Worm (Caenorhabditis elegans): ENCODE measurements around the gene hpo-39.

DNA sequence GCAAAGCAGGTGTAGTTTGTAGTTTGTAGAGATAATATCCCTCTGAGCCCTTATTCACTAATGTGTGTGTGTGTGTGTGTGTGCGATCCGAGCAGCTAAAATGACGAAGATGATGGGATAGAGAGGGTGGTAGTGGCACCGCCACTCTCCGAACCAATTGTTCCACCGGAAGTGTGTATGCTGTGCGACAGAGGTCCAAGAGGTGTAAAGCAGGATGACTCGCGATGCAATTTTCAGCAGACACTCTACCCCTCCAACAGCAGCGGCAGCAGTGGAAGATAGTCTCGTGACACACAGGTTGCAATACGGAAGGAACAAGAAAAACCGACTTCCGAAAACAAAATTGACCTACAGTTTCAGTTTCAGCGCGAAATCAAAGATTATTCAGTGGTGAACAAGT lies 49.9 kb downstream of the hpo-39 start:
- no peak for TF ChIP-seq pqm-1 (tag; optimal IDR thresholded peaks at IDR 0.05)
- no peak for TF ChIP-seq fos-1 (tag; optimal IDR thresholded peaks at IDR 0.05)
- no peak for TF ChIP-seq dmd-9 (GFP tag; IDR thresholded peaks at IDR 0.05)
- TF ChIP-seq nhr-28 (tag; optimal IDR thresholded peaks at IDR 0.05): peak; percentile 35
- no peak for TF ChIP-seq fkh-10 (GFP tag; optimal IDR thresholded peaks at IDR 0.05)
- TF ChIP-seq ZK546.5 (tag; optimal IDR thresholded peaks at IDR 0.05): no peak
- TF ChIP-seq php-3 (GFP tag; IDR thresholded peaks at IDR 0.05): no peak
- no peak for TF ChIP-seq unc-39 (tag; optimal IDR thresholded peaks at IDR 0.05)
- TF ChIP-seq ceh-32 (tag; optimal IDR thresholded peaks at IDR 0.05; ENCODE audit: poor library complexity): no peak
- no peak for TF ChIP-seq snpc-4 (tag; optimal IDR thresholded peaks at IDR 0.05)
- peak; percentile 17 for TF ChIP-seq nhr-11 (tag; optimal IDR thresholded peaks at IDR 0.05)
- TF ChIP-seq pha-4 (GFP tag; IDR thresholded peaks at IDR 0.05): no peak
- TF ChIP-seq pha-4 (tag; optimal IDR thresholded peaks at IDR 0.05): no peak
- no peak for TF ChIP-seq nhr-111 (GFP tag; optimal IDR thresholded peaks at IDR 0.05)
- TF ChIP-seq R02D3.7 (tag; optimal IDR thresholded peaks at IDR 0.05): no peak
